Worm (Caenorhabditis elegans): ENCODE measurements around the gene cwc-15.

DNA sequence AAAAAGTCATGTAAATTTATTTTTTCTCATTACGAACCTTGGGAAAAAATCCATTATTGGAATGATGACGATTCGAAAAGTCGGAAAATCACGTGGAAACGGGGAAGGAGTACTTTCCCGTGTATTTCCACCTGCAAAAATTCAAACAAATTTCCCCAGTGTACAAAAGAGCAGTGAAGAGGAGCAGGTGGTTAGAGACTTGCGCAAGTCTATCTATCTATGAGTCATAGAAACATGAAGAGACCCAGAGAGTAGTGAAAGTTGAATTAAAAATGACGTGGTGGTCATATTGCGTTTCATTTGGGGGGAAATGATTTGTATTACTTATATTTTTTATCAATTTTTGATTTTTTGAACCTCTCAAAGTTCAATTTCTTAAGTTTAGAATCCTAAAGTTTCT lies 22.7 kb upstream of the cwc-15 start, which contains the start of gene nhr-50:
- TF ChIP-seq tbx-2 (tag; optimal IDR thresholded peaks at IDR 0.05): no peak
- TF ChIP-seq gmeb-2 (tag; optimal IDR thresholded peaks at IDR 0.05): no peak
- TF ChIP-seq F13H6.1 (tag; optimal IDR thresholded peaks at IDR 0.05): no peak
- TF ChIP-seq ttx-3 (tag; optimal IDR thresholded peaks at IDR 0.05): no peak
- TF ChIP-seq nfya-1 (tag; optimal IDR thresholded peaks at IDR 0.05): no peak
- TF ChIP-seq ceh-24 (tag; optimal IDR thresholded peaks at IDR 0.05): no peak
- TF ChIP-seq ama-1 (optimal IDR thresholded peaks at IDR 0.05): no peak

All from whole organism, late embryonic.